Worm (Caenorhabditis elegans) whole organism, L2 larva: ENCODE data around the gene tbb-2.

Source experiments
- ZK546.5 ChIP-seq: sonication (generic microtip); optimal IDR thresholded peaks from 2 replicates; lab custom pipeline; 2017; ENCODE audit warnings: missing biosample characterization, missing genetic modification characterization
- fos-1 ChIP-seq: fragments of 150-350 bp; optimal IDR thresholded peaks from 2 replicates; lab custom pipeline; 2014; ENCODE audit warnings: missing biosample characterization, missing genetic modification characterization
- lin-13 ChIP-seq: fragments of 150-350 bp; optimal IDR thresholded peaks from 2 replicates; lab custom pipeline; 2014; ENCODE audit warnings: missing biosample characterization, missing genetic modification reagents, missing genetic modification characterization
- nhr-23 ChIP-seq: fragments of 150-350 bp; optimal IDR thresholded peaks from 2 replicates; lab custom pipeline; 2014; ENCODE audit warnings: missing biosample characterization, missing genetic modification reagents, missing genetic modification characterization
- skn-1 ChIP-seq: sonication (generic microtip); optimal IDR thresholded peaks from 2 replicates; lab custom pipeline; 2017; ENCODE audit warnings: missing biosample characterization, missing genetic modification characterization

DNA sequence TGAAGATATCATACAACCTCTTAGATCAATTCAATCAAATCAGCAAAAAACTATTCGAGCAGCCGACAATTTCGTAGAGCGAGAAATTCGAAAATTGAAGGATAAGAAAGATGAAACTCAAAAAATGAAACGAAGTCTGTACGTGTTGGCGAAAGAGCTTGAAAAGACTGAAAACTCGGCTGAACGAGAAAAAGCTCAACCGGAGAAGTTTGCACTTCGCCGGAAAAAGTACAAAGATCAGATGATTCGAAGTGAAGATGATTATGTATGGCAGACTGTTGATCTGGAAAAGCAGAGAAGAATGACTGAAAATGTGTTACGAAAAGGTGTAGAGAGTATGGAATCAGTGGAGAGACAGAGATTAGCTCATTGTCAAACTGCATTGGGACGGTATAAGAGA, 4.4 kb downstream of the tbb-2 start:
- TF ChIP-seq skn-1 (tag; lab: Kevin White, UChicago) (no peak), ZK546.5 (no peak), lin-13 (GFP tag; lab: Kevin White, UChicago) (no peak), nhr-23 (tag; lab: Kevin White, UChicago) (no peak), fos-1 (tag; lab: Kevin White, UChicago) (no peak)
